Worm (Caenorhabditis elegans) whole organism, L4 larva: Measurements from ENCODE around the gene set-26.
A peak's percentile ranks its signal among the peaks of the same experiment; 100 is the strongest.

ENCODE experiments used
- D1046.2 ChIP-seq: fragments of 200-800 bp; sonication (Bioruptor generic); IDR thresholded peaks from 2 replicates; pipeline ENCODE4 v1.3.6; 2022; ENCODE audit warnings: missing genetic modification characterization, missing compliant biosample characterization
- F49E8.2 ChIP-seq: sonication (generic microtip); optimal IDR thresholded peaks from 2 replicates; lab custom pipeline; 2016; ENCODE audit warnings: missing compliant biosample characterization, mild to moderate bottlenecking, missing genetic modification characterization, borderline replicate concordance
- R02D3.7 ChIP-seq: fragments of 150-350 bp; sonication (generic microtip); optimal IDR thresholded peaks from 3 replicates; lab custom pipeline; 2014; ENCODE audit warnings: missing biosample characterization, missing genetic modification characterization
- T26A8.4 ChIP-seq: fragments of 200-800 bp; sonication (Bioruptor generic); IDR thresholded peaks from 2 replicates; pipeline ENCODE4 v1.3.6; 2022; ENCODE audit warnings: missing genetic modification characterization, missing compliant biosample characterization
- Y105C5A.15 ChIP-seq: fragments of 200-800 bp; sonication (Bioruptor generic); IDR thresholded peaks from 2 replicates; pipeline ENCODE4 v1.3.6; 2022; ENCODE audit warnings: missing genetic modification characterization, missing compliant biosample characterization
- Y48G9A.11 ChIP-seq: fragments of 200-800 bp; sonication (Bioruptor generic); IDR thresholded peaks from 2 replicates; pipeline ENCODE4 v1.3.6; 2022; ENCODE audit warnings: missing genetic modification reagents, missing genetic modification characterization, missing compliant biosample characterization
- Y75B8A.6 ChIP-seq: fragments of 200-800 bp; sonication (Bioruptor generic); IDR thresholded peaks from 2 replicates; pipeline ENCODE4 v1.3.6; 2022; ENCODE audit warnings: missing genetic modification reagents, missing genetic modification characterization, missing compliant biosample characterization
- ama-1 ChIP-seq: fragments of 150-350 bp; optimal IDR thresholded peaks from 2 replicates; lab custom pipeline; 2014; ENCODE audit warnings: inconsistent platforms, mixed read lengths
- arid-1 ChIP-seq: fragments of 200-800 bp; sonication (Bioruptor generic); conservative IDR thresholded peaks from 2 replicates; pipeline ENCODE4 v1.3.6; 2022; ENCODE audit warnings: missing genetic modification reagents, missing genetic modification characterization, missing compliant biosample characterization
- ceh-20 ChIP-seq: fragments of 200-800 bp; sonication (Bioruptor generic); IDR thresholded peaks from 2 replicates; pipeline ENCODE4 v1.3.6; 2022; ENCODE audit warnings: missing genetic modification reagents, missing genetic modification characterization, missing compliant biosample characterization
- ceh-32 ChIP-seq: sonication (generic microtip); optimal IDR thresholded peaks from 2 replicates; lab custom pipeline; 2016; ENCODE audit warnings: mild to moderate bottlenecking, missing genetic modification characterization, missing compliant biosample characterization; ENCODE audit not compliant: poor library complexity
- ceh-82 ChIP-seq: sonication (generic microtip); optimal IDR thresholded peaks from 2 replicates; lab custom pipeline; 2017; ENCODE audit warnings: missing biosample characterization, missing genetic modification characterization
- cey-2 ChIP-seq: sonication (generic microtip); optimal IDR thresholded peaks from 3 replicates; lab custom pipeline; 2017; ENCODE audit warnings: missing genetic modification characterization, mild to moderate bottlenecking, missing compliant biosample characterization, antibody characterized with exemption, borderline replicate concordance; ENCODE audit not compliant: insufficient read depth
- ctbp-1 ChIP-seq: fragments of 200-800 bp; sonication (Bioruptor generic); IDR thresholded peaks from 2 replicates; pipeline ENCODE4 v1.3.6; 2022; ENCODE audit warnings: missing genetic modification reagents, missing genetic modification characterization, missing compliant biosample characterization
- daf-12 ChIP-seq: fragments of 150-350 bp; optimal IDR thresholded peaks from 2 replicates; lab custom pipeline; 2014; ENCODE audit warnings: missing biosample characterization, missing genetic modification reagents, missing genetic modification characterization
- daf-16 ChIP-seq, 3 experiments: sonication (generic microtip); optimal IDR thresholded peaks; 2 replicates each; lab custom pipeline; 2016 to 2017; ENCODE audit warnings: missing genetic modification characterization in 3 of 3, missing genetic modification reagents in 3 of 3, mild to moderate bottlenecking in 2 of 3, missing compliant biosample characterization in 2 of 3, missing biosample characterization in 1 of 3, moderate library complexity in 1 of 3
- dmd-6 ChIP-seq: fragments of 200-800 bp; sonication (Bioruptor generic); IDR thresholded peaks from 2 replicates; pipeline ENCODE4 v1.3.6; 2022; ENCODE audit warnings: missing genetic modification reagents, missing genetic modification characterization, missing compliant biosample characterization
- dmd-8 ChIP-seq: fragments of 200-800 bp; sonication (Bioruptor generic); IDR thresholded peaks from 2 replicates; pipeline ENCODE4 v1.3.6; 2022; ENCODE audit warnings: missing genetic modification characterization, missing compliant biosample characterization
- dmd-9 ChIP-seq: fragments of 200-800 bp; sonication (Bioruptor generic); IDR thresholded peaks from 2 replicates; pipeline ENCODE4 v1.3.6; 2022; ENCODE audit warnings: missing genetic modification reagents, missing genetic modification characterization, missing compliant biosample characterization
- dve-1 ChIP-seq: sonication (generic microtip); optimal IDR thresholded peaks from 2 replicates; lab custom pipeline; 2017; ENCODE audit warnings: antibody characterized with exemption, mild to moderate bottlenecking, missing genetic modification characterization, missing compliant biosample characterization; ENCODE audit not compliant: insufficient read depth
- egl-43 ChIP-seq: fragments of 200-800 bp; sonication (Bioruptor generic); IDR thresholded peaks from 2 replicates; pipeline ENCODE4 v1.3.6; 2022; ENCODE audit warnings: missing genetic modification reagents, missing genetic modification characterization, missing compliant biosample characterization
- fkh-10 ChIP-seq: fragments of 150-350 bp; optimal IDR thresholded peaks from 2 replicates; lab custom pipeline; 2014; ENCODE audit warnings: missing biosample characterization, missing genetic modification reagents, missing genetic modification characterization
- fos-1 ChIP-seq: fragments of 150-350 bp; optimal IDR thresholded peaks from 2 replicates; lab custom pipeline; 2014; ENCODE audit warnings: missing biosample characterization, missing genetic modification characterization
- gei-8 ChIP-seq: fragments of 200-800 bp; sonication (Bioruptor generic); optimal IDR thresholded peaks from 2 replicates; lab custom pipeline; 2018; ENCODE audit warnings: mild to moderate bottlenecking, missing genetic modification characterization, missing compliant biosample characterization
- hif-1 ChIP-seq, 2 experiments: sonication (generic microtip); optimal IDR thresholded peaks; 2 replicates each; lab custom pipeline; 2016 to 2017; ENCODE audit warnings: missing compliant biosample characterization in 2 of 2, missing genetic modification characterization in 2 of 2, missing genetic modification reagents in 2 of 2, missing genotype in 2 of 2, mild to moderate bottlenecking in 1 of 2
- hlh-11 ChIP-seq: fragments of 200-800 bp; sonication (Bioruptor generic); optimal IDR thresholded peaks from 2 replicates; lab custom pipeline; 2018; ENCODE audit warnings: mild to moderate bottlenecking, missing genetic modification characterization, missing compliant biosample characterization
- hlh-30 ChIP-seq: sonication (generic microtip); optimal IDR thresholded peaks from 2 replicates; lab custom pipeline; 2017; ENCODE audit warnings: antibody characterized with exemption, mild to moderate bottlenecking, missing genetic modification characterization, missing compliant biosample characterization; ENCODE audit not compliant: insufficient read depth
- hmg-1.1 ChIP-seq: fragments of 200-800 bp; sonication (Bioruptor generic); IDR thresholded peaks from 2 replicates; pipeline ENCODE4 v1.3.6; 2022; ENCODE audit warnings: missing genetic modification reagents, missing genetic modification characterization, missing compliant biosample characterization
- lim-7 ChIP-seq: fragments of 200-800 bp; sonication (Bioruptor generic); IDR thresholded peaks from 2 replicates; pipeline ENCODE4 v1.3.6; 2022; ENCODE audit warnings: missing genetic modification characterization, missing compliant biosample characterization
- lin-1 ChIP-seq: fragments of 200-800 bp; sonication (Bioruptor generic); IDR thresholded peaks from 2 replicates; pipeline ENCODE4 v1.3.6; 2022; ENCODE audit warnings: missing genetic modification reagents, missing genetic modification characterization, missing compliant biosample characterization
- lin-13 ChIP-seq: fragments of 150-350 bp; optimal IDR thresholded peaks from 2 replicates; lab custom pipeline; 2014; ENCODE audit warnings: missing biosample characterization, missing genetic modification reagents, missing genetic modification characterization
- lin-15B ChIP-seq: fragments of 150-350 bp; sonication (generic microtip); optimal IDR thresholded peaks from 3 replicates; lab custom pipeline; 2014; ENCODE audit warnings: missing biosample characterization, missing genetic modification characterization
- lir-3 ChIP-seq: sonication (generic microtip); optimal IDR thresholded peaks from 2 replicates; lab custom pipeline; 2016; ENCODE audit warnings: mild to moderate bottlenecking, missing genetic modification characterization, missing compliant biosample characterization
- lsy-2 ChIP-seq, 2 experiments: fragments of 150-350 bp in 1 of 2; sonication (generic microtip) in 1 of 2; optimal IDR thresholded peaks; 2 replicates each; lab custom pipeline; 2014 to 2017; ENCODE audit warnings: missing biosample characterization in 2 of 2, missing genetic modification characterization in 2 of 2
- madf-9 ChIP-seq: fragments of 200-800 bp; sonication (Bioruptor generic); conservative IDR thresholded peaks from 2 replicates; pipeline ENCODE4 v1.3.6; 2022; ENCODE audit warnings: missing genetic modification reagents, missing genetic modification characterization, missing compliant biosample characterization
- nhr-102 ChIP-seq: sonication (generic microtip); optimal IDR thresholded peaks from 2 replicates; lab custom pipeline; 2016; ENCODE audit warnings: mild to moderate bottlenecking, missing genetic modification characterization, moderate library complexity, missing compliant biosample characterization
- nhr-111 ChIP-seq: fragments of 200-800 bp; sonication (Bioruptor generic); optimal IDR thresholded peaks from 2 replicates; lab custom pipeline; 2018; ENCODE audit warnings: mild to moderate bottlenecking, missing genetic modification characterization, missing compliant biosample characterization
- nhr-237 ChIP-seq: sonication (generic microtip); optimal IDR thresholded peaks from 2 replicates; lab custom pipeline; 2017; ENCODE audit warnings: missing biosample characterization, missing genetic modification characterization
- nhr-41 ChIP-seq: fragments of 200-800 bp; sonication (Bioruptor generic); IDR thresholded peaks from 2 replicates; pipeline ENCODE4 v1.3.6; 2022; ENCODE audit warnings: missing genetic modification reagents, missing genetic modification characterization, missing compliant biosample characterization
- nhr-6 ChIP-seq: fragments of 150-350 bp; optimal IDR thresholded peaks from 2 replicates; lab custom pipeline; 2014; ENCODE audit warnings: missing biosample characterization, missing genetic modification characterization
- nhr-77 ChIP-seq: fragments of 150-350 bp; optimal IDR thresholded peaks from 2 replicates; lab custom pipeline; 2014; ENCODE audit warnings: missing biosample characterization, missing genetic modification characterization
- php-3 ChIP-seq: fragments of 200-800 bp; sonication (Bioruptor generic); IDR thresholded peaks from 2 replicates; pipeline ENCODE4 v1.3.6; 2022; ENCODE audit warnings: missing genetic modification reagents, missing genetic modification characterization, missing compliant biosample characterization
- pqm-1 ChIP-seq: sonication (generic microtip); optimal IDR thresholded peaks from 2 replicates; lab custom pipeline; 2017; ENCODE audit warnings: missing biosample characterization, missing genetic modification characterization
- sdz-12 ChIP-seq: fragments of 200-800 bp; sonication (Bioruptor generic); optimal IDR thresholded peaks from 2 replicates; lab custom pipeline; 2018; ENCODE audit warnings: mild to moderate bottlenecking, missing genetic modification characterization, missing compliant biosample characterization
- set-16 ChIP-seq: fragments of 200-800 bp; sonication (Bioruptor generic); IDR thresholded peaks from 2 replicates; pipeline ENCODE4 v1.3.6; 2022; ENCODE audit warnings: missing genetic modification reagents, missing genetic modification characterization, missing compliant biosample characterization
- skn-1 ChIP-seq: fragments of 150-350 bp; optimal IDR thresholded peaks from 2 replicates; lab custom pipeline; 2014; ENCODE audit warnings: missing biosample characterization, missing genetic modification characterization
- tag-97 ChIP-seq: fragments of 200-800 bp; sonication (Bioruptor generic); IDR thresholded peaks from 2 replicates; pipeline ENCODE4 v1.3.6; 2022; ENCODE audit warnings: missing genetic modification characterization, missing compliant biosample characterization
- tra-1 ChIP-seq: fragments of 200-800 bp; sonication (Bioruptor generic); IDR thresholded peaks from 2 replicates; pipeline ENCODE4 v1.3.6; 2022; ENCODE audit warnings: missing genetic modification reagents, missing genetic modification characterization, missing compliant biosample characterization
- unc-62 ChIP-seq, 3 experiments: fragments of 150-350 bp in 1 of 3; sonication (generic microtip); optimal IDR thresholded peaks in 2 of 3; peaks in 1 of 3; 1 replicate in 1 of 3; 2 replicates in 2 of 3; lab custom pipeline; 2014 to 2017; ENCODE audit warnings: missing biosample characterization in 3 of 3, missing genetic modification characterization in 3 of 3, missing genetic modification reagents in 3 of 3, missing genotype in 1 of 3

The set-26 gene

DNA sequence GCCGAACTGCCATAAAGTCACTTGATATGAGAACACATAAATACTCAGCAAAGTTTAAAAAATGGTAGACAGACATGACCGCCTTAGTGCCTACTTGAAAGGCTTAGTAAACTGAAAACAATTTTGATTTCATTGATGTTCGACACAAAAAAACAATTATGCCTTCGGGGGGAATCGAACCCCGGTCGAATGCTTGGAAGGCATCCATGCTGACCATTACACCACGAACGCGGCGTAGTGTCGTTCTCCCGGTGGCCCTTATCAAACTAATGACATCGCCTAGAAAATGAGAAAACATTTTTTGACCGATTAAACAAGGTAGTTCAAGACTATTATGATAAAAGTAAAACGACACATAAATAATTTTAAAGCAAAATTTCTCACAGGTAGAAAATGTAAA is 28.5 kb upstream of the set-26 start (continued):
- TF ChIP-seq tra-1 (GFP tag; lab: Robert Waterston, UW): 0 out of 2 replicates have a peak, but pooled peaks have one; percentile 27
- no peak for TF ChIP-seq Y105C5A.15
- TF ChIP-seq arid-1 (GFP tag; lab: Robert Waterston, UW): no peak
- TF ChIP-seq nhr-237 (tag; lab: Kevin White, UChicago): no peak
- no peak for TF ChIP-seq set-16 (GFP tag; lab: Robert Waterston, UW)
- peak; percentile 30 for TF ChIP-seq hlh-30 (tag; lab: Kevin White, UChicago)
- TF ChIP-seq sdz-12 (GFP tag; lab: Kevin White, UChicago): peak; percentile 55
- no peak for TF ChIP-seq T26A8.4
- TF ChIP-seq madf-9: peak; percentile 55; the same call in 1 of the 2 replicates
- 0 out of 2 replicates have a peak, but pooled peaks have one; percentile 29 for TF ChIP-seq ceh-20 (GFP tag; lab: Robert Waterston, UW)
- no peak for TF ChIP-seq Y75B8A.6
- TF ChIP-seq pqm-1 (tag; lab: Kevin White, UChicago): no peak
- TF ChIP-seq lin-15B (tag; lab: Kevin White, UChicago): no peak
- no peak for TF ChIP-seq hif-1 (tag; optimal IDR thresholded peaks at IDR 0.05; lab: Kevin White, UChicago)
- no peak for TF ChIP-seq ceh-82
- TF ChIP-seq F49E8.2: peak; percentile 8
- no peak for TF ChIP-seq egl-43 (GFP tag; lab: Robert Waterston, UW)
- TF ChIP-seq dmd-6 (GFP tag; lab: Robert Waterston, UW): no peak
- no peak for TF ChIP-seq tag-97 (GFP tag; lab: Robert Waterston, UW)
- TF ChIP-seq nhr-6 (tag; lab: Kevin White, UChicago): no peak
- TF ChIP-seq lin-1: peak; percentile 64
- peak; percentile 65 for TF ChIP-seq dve-1
- no peak for TF ChIP-seq php-3
- peak; percentile 59; the same call in 1 of the 2 replicates for TF ChIP-seq nhr-41 (GFP tag; lab: Robert Waterston, UW)
- no peak for TF ChIP-seq gei-8 (GFP tag; lab: Kevin White, UChicago)
- no peak for TF ChIP-seq fkh-10 (GFP tag; lab: Kevin White, UChicago)
- no peak for TF ChIP-seq daf-16 (GFP tag; optimal IDR thresholded peaks at IDR 0.05; lab: Kevin White, UChicago)
- peak; percentile 78 for TF ChIP-seq daf-16 (tag; optimal IDR thresholded peaks at IDR 0.05; lab: Kevin White, UChicago)
- no peak for TF ChIP-seq fos-1 (tag; lab: Kevin White, UChicago)
- peak; percentile 35 for TF ChIP-seq nhr-77
- no peak for TF ChIP-seq ceh-32 (tag; lab: Kevin White, UChicago)
- no peak for TF ChIP-seq nhr-111 (GFP tag; lab: Kevin White, UChicago)
- no peak for TF ChIP-seq dmd-8 (GFP tag; lab: Robert Waterston, UW)
- peak; percentile 48; the same call in 1 of the 2 replicates for TF ChIP-seq Y48G9A.11 (GFP tag; lab: Robert Waterston, UW)
- no peak for TF ChIP-seq R02D3.7
- no peak for TF ChIP-seq hlh-11 (tag; lab: Kevin White, UChicago)
- peak; percentile 75; the same call in 1 of the 2 replicates for TF ChIP-seq hmg-1.1
- TF ChIP-seq daf-12 (tag; lab: Kevin White, UChicago): no peak
- no peak for TF ChIP-seq lsy-2 (tag; optimal IDR thresholded peaks at IDR 0.05; lab: Kevin White, UChicago)
- TF ChIP-seq lir-3 (tag; lab: Kevin White, UChicago): no peak
- TF ChIP-seq cey-2 (tag; lab: Kevin White, UChicago): no peak
- TF ChIP-seq lim-7 (GFP tag; lab: Robert Waterston, UW): no peak; the same call in 1 of the 2 replicates
- TF ChIP-seq unc-62 (GFP tag; optimal IDR thresholded peaks at IDR 0.05 in 1 of 2; lab: Kevin White, UChicago): no peak
- no peak for TF ChIP-seq unc-62 (tag; optimal IDR thresholded peaks at IDR 0.05; lab: Kevin White, UChicago)
- TF ChIP-seq nhr-102: no peak
- TF ChIP-seq ama-1 (lab: Kevin White, UChicago): no peak
- no peak for TF ChIP-seq skn-1 (tag; lab: Kevin White, UChicago)
- peak; percentile 62 for TF ChIP-seq lin-13 (GFP tag; lab: Kevin White, UChicago)
- TF ChIP-seq D1046.2 (GFP tag; lab: Robert Waterston, UW): no peak
- TF ChIP-seq dmd-9 (GFP tag; lab: Robert Waterston, UW): no peak
- TF ChIP-seq ctbp-1 (GFP tag; lab: Robert Waterston, UW): no peak
